Fruit fly (Drosophila melanogaster) Kc167 (cell line): ENCODE measurements around the gene Nepl6.

Source experiments
- h ChIP-seq: fragments of >200 bp; optimal IDR thresholded peaks from 3 replicates; lab custom pipeline; 2018; ENCODE audit warnings: missing external identifiers
- psq ChIP-seq: fragments of >200 bp; optimal IDR thresholded peaks from 2 replicates; lab custom pipeline; 2017; ENCODE audit warnings: missing external identifiers

DNA sequence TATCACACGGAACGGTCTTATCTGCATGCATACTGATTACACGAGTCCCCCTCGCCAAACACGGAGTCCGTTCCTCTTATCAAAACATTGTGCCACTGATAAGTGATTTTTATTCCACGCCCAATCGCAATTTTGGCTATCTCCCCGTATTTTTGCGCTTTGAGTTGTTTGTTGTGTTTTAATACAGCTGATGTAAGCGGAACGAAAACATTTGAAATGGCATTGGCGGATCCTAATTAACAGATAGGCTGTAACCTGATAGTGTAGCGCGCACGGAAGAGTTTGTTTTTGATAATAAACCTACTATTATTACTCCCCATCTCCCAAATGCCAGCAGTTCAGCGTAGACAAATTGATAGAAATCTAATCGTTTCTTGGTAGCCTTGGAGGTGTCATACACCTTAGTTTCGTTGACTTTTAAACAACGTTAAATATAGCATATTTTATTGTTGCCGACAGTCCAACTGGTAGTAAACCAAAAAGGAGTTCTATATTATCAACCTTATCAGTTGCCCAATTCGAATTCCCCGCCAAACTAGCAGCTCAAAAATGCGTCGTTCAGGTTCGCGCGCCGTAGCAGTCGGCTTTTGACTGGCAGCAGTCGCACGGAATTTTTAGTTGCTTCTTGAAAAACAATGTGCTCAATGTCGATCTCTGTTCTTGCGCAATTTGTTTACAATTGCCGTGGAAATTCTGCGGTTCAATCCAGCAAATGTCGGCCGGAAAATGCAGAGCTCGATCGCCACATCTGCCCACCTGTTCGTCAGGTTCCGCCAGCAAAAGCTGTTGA lies 42.0 kb downstream of the Nepl6 start:
- TF ChIP-seq psq (lab: Kevin White, UChicago): no peak
- TF ChIP-seq h (lab: Kevin White, UChicago): no peak
